Fruit fly (Drosophila melanogaster) S2 (cell line): ENCODE results near the gene CG33080.

Experiments used
- CG8478 ChIP-seq: fragments of >200 bp; optimal IDR thresholded peaks from 2 replicates; lab custom pipeline; 2018
- CTCF ChIP-seq, 2 experiments: fragments of >200 bp; optimal IDR thresholded peaks; 2 replicates each; lab custom pipeline; 2018

DNA sequence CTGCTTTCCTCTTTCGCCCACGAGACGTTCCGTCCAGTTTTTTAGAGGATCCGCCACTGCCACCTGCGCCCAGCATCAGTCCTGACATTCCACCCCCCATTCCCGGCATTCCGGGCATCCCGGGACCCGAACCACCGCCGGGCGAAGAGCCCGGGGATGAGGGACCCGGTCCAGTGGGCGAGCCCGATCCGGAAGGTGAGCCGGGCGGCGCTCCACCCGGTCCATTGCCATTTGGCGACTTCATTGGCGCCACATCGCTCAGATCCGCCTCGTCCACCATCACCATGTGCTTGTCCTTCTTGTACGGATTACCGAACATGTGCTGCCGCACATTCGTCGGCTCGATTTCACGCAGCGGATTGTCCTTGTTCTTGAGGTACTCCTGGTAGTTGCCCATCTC, 24.0 kb upstream of the CG33080 start:
- TF ChIP-seq CG8478 (lab: Kevin White, UChicago), result no peak
- no peak for TF ChIP-seq CTCF (optimal IDR thresholded peaks at IDR 0.05; lab: Kevin White, UChicago)
